Fruit fly (Drosophila melanogaster): ENCODE results near the gene Es2.

The Es2 gene

DNA sequence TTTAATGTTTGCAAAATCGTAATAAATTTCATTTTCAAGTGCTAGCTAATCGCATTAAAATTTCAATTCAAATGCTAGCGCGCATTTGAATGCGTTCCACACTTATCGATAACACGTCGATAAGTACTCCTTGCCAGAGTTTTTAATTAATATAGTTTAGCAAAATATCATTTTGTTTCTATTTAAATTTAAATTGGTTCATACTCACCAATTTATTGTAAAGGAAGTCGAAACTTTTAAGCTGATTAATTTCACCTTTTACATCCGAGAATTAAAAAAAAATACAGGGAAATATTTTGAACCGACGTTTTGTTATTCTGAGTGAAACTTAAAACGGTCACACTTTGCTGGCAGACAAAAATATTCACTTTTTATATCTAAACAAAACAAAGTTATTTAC lies at the start of gene Es2:
TSS of gene Es2 (plus strand) at position 333 of the 400 bp plus-strand sequence.
- TF ChIP-seq CG17801 (GFP tag; optimal IDR thresholded peaks at IDR 0.05; ENCODE audit: partially characterized antibody) = no peak

DNA sequence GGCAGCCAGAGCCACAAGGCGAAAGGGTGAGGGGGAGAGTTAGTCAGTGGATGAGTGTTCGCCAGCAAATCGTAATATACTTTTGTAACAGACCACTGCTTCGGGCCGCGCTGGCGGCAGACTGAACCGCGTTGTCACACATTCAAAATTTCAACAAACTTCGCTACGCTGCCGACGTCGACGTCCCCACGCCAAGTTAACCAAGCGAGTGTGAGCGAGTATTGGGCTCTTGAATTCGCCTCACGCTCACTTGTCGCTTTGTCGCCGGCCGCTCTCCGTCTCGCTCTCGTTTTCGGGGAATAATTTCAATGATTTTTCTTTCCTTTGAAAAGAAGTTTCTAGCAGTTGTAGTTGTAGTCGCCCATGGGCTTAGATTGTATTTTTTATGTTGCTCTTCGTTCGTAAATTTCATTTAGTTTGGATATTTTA lies 49.7 kb upstream of the Es2 start, which contains the start of gene lawc:
TSS of gene lawc (minus strand) at position 127 of the 429 bp plus-strand sequence.
- TF ChIP-seq CG17801 (GFP tag; optimal IDR thresholded peaks at IDR 0.05; ENCODE audit: partially characterized antibody) = peak; percentile 96

DNA sequence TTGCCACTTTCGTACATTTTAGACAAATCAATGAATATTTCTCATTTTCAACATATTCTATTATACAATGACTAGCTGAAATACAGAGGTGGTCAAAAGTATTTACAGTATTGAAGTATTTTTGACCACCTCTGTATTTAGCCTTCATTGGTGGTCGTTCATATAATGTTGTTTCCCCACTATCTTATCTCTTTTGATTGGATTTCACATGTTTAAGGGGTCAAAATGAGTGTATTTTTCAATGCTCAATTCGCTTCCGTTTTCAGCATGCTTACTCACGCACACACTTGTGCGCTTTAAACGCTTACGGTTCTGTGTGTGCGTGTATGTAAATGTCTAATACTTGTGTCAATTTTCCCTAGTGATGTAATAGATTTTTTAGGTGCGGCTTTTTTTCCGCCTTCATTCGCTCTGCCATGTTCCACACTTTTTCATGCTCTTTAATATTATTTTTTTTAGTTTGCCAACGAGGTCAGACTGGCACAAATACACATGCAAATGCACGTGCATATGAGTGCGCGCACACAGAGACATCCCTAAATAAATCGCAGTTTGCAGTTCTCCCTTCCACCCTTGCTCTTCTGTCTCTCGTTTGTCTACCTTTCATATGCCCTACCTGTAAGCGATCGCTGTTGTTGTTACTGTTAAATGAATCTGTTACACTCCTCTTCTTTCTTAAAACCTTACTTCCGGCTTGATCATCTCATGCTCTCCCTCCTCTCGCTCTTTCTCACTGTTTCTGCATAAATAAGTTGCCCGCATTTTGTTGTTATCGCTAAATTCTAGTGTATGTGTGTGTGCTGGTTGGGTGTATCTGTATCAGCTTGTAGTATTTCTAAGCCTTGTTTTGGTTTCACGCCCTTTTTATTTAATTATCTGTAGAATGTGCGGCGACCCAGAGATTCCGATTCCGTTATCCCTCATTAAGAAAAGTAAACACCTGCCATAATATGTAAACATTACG lies 48.8 kb upstream of the Es2 start:
- peak; percentile 54 for TF ChIP-seq CG17801 (GFP tag; optimal IDR thresholded peaks at IDR 0.05; ENCODE audit: partially characterized antibody)

DNA sequence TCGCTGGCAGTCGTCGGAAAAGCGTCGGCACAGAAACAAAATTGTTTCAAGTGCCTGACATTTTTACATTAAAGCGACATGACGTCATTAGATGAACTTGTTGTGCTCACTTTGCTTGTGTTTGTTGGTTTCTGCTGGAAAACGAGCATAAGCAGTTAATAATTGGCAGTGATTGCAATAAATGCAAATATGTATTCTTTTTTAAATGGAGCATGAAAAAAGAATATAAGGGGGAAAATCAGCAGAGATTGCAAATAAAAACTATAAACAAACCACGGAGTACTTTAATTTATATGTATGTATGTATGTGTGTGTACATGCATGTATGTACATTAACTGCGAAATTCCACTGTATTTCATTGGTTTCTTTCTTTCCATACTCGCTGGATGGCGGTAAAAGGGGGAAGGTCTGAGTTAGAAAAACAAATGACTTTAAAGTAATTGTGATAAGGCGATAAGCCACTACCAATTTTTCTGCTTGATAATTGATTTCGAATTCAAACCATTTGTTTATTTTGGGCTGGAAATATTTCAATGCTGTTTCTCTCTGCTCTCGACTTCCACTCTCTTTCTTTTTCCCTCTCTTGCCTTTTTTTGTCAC lies 47.7 kb upstream of the Es2 start:
- peak; percentile 53 for TF ChIP-seq CG17801 (GFP tag; optimal IDR thresholded peaks at IDR 0.05; ENCODE audit: partially characterized antibody)

DNA sequence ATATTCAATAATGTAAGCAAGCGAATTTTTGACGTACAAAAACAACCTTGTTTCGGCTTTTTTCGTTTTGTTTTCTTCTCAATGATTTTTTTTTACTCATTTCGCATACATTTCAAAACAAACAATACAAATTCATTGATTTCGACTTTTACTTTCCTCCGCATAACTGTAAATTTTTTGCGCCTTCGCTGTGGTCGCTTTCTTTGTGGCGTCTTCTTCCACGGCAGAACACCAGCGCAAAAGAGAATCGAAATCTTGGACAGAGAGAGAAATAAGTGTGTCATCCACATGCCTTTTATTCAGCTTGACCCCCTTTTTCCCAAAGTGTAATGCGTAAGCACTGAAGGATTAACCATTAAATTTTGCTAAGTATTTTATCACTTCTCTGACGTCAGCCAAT lies 46.9 kb upstream of the Es2 start:
- no peak for TF ChIP-seq CG17801 (GFP tag; optimal IDR thresholded peaks at IDR 0.05; ENCODE audit: partially characterized antibody)

DNA sequence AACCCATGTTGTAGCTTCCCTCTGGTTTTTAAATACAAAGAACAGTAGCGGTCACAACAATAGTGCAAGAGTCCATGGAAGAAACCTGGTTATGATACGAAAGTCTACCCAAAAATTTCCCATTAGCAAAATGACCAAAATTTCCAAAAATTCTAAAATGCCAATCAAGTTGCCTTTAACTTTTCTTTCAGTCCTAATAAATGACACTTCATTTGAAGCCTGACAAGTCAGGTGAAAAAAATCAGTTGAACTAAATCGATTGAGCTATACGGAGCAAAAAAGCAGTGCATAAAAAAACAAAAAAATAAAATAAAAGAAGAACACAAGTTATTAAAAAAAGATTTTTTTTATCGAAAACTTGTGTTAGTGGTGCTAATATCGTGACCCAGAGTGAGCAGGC lies 45.7 kb upstream of the Es2 start:
- no peak for TF ChIP-seq CG17801 (GFP tag; optimal IDR thresholded peaks at IDR 0.05; ENCODE audit: partially characterized antibody)

DNA sequence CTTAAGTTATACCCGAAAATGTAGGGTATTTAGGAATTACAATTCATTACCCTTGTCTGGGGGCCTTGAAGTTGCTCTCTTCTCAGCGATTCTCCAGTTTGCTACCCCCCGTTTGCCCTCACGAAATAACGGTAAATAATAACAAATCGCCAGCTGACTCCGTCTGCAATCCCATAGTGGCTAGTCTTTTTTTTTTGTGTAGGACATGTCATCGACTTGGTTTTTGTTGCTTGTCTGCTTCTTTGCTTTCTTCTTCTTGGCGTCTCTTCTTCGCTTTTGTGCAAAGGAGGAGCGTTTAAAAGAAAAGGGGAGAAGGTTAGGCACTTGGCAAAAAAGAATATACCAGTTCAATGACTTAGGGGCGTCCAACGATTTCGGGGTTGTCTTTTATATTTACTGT lies 45.1 kb upstream of the Es2 start:
- TF ChIP-seq CG17801 (GFP tag; optimal IDR thresholded peaks at IDR 0.05; ENCODE audit: partially characterized antibody) = no peak

DNA sequence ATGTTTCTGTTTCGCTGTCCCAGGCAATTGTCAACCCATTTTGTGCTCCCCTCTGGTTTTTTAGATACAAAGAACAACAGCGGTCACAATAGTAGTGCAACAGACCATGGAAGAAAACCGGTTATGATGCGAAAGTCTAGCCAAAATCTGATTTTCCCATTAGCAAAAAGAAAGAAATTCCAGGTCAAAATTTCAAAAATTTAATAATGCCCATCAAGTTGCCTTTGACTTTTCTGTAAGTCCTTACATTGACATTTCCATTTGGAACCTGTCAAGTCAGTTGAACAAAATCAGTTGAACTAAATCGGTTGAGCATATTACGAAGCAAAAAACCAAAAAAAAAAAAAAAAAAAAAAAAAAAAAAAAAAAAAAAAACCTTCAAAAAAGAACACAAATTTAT lies 44.3 kb upstream of the Es2 start:
- TF ChIP-seq CG17801 (GFP tag; optimal IDR thresholded peaks at IDR 0.05; ENCODE audit: partially characterized antibody) = no peak

DNA sequence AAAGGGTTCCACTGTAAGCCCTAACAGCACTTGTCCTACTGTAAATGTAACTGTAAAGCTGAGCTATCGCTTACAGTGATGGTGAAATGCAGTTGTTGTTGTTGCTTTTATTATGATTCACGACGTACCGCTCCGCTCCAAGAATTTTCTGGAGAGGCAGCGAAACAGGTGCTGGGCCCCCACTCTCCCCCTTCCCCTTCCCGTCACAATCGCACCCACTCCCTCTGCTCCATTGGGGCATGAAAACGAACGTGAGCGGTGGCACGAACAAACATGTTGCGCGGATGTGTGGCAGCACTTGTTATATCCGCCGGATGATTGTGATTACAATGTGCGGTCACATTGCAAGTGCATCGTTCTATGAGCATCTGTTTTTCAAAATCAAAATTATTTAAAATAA lies 41.7 kb upstream of the Es2 start:
- no peak for TF ChIP-seq CG17801 (GFP tag; optimal IDR thresholded peaks at IDR 0.05; ENCODE audit: partially characterized antibody)

DNA sequence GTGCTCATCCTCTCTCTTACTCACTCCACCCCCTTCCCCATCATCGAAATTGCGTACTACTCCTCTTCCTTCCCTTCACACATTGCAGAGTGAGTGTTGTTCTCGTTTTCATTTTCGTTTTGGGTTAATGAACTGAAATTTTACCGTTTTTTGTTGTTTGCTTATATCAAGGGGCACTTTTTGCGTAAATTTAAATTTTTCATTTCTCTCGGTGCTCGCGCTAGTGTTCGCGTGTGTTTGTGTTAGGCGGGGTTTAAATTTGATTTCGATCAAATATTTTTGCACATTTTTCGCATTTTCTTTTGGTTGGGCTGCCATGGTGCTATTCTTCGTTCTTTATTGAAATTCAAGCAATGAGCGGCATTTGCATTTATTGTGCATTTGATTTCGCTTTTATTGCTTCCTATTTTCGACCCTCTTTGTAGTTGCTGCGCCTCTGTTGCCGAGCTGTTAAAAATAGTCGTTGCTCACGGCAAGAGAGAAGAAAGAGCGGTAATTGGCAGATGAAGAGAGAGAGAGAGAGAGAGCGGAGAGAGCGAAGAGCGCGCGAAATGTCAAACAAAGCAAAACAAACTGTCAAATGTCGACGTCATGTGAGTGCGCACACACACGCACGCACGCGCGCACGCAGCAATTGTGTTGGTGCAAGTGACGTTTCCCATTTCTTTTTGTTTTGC lies 40.4 kb upstream of the Es2 start:
- peak; percentile 96 for TF ChIP-seq CG17801 (GFP tag; optimal IDR thresholded peaks at IDR 0.05; ENCODE audit: partially characterized antibody)

DNA sequence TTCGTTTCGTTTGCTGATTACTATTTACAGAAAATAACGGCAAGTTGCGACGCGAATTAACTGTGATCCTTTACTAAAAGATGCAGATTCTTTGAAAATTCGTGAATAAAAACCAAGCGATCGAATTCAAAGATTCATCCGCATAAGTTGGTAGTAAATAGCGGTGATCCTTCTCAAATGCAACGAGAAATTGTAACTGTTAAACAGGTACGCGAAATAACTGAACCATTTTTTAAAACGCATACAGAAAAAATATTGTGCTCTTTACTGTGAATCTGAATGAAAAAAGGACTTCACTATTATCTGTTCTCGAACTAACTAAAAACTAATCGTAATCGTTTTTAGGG lies 39.9 kb upstream of the Es2 start:
- TF ChIP-seq CG17801 (GFP tag; optimal IDR thresholded peaks at IDR 0.05; ENCODE audit: partially characterized antibody) = no peak

DNA sequence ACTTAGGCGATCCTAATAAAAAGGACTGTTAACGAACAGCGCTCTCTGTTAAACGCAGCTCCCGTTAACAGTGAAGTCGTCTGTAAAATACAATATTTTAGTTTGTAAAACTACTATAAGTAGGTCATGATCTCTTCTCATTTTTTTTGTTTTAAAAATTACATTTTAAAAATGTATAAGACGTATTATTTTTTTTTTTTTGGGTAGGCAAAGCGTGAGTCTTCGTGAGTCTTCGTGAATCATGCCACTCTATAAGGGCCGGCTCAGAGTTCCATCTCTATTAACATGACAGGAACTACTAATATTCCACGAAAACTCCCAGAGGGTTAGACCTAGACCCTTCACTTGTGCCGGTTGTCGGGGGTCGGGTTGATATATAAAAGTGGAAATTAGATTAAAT lies 38.6 kb upstream of the Es2 start:
- TF ChIP-seq CG17801 (GFP tag; optimal IDR thresholded peaks at IDR 0.05; ENCODE audit: partially characterized antibody) = no peak

DNA sequence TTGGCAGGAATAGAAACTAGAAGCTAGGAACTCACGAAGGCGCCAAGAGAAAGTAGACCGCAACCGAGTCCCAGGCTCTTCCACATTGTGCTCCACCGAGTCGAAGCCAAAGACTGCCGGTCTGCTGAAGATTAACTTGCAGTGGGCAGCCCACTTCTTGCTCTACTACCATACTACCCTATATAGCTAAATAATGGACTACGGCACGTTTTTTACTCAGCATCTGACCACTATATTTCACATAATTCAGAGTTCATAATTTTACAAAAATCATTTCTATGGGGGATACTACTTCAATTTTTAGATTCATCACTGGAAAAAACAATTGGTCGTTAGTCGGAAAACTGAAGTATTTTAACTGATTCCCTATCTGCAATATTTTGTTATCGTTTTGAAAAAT lies 27.6 kb upstream of the Es2 start, which contains the start of gene CG32712:
TSS of gene CG32712 (minus strand) at position 101 of the 400 bp plus-strand sequence.
- TF ChIP-seq CG17801 (GFP tag; optimal IDR thresholded peaks at IDR 0.05; ENCODE audit: partially characterized antibody) = no peak

DNA sequence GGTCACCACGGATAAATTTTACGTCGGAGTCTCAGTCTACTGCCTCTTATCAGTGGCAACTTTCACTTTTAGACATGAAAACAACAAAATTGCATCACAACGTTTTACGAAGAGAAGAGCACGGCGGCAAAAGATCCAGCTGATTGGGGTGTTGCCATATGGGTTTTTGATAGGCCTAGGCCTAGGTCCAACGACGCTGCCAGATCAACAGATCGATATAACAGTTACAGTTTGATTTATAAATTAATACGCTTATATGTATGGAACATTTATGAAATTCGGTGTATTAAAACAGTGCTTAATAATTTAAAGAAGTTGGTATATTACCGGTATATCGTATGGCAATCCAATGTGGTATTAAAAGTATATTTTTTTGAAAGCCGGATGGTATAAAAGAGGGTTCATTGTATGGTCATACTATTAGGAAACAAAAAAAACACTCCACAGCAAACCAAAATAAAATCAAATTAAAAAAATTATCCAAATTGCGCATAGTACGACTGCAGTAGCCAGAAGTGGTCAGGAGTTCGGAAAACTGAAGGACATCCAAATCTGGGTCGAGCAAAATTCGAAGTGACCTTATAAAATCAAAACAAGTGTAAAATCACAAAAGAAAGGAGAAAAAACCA lies 24.5 kb upstream of the Es2 start, which contains the start of gene CG1440:
TSS of gene CG1440 (plus strand) at position 402 of the 629 bp plus-strand sequence.
- TF ChIP-seq CG17801 (GFP tag; optimal IDR thresholded peaks at IDR 0.05; ENCODE audit: partially characterized antibody) = peak; percentile 89
